Fruit fly (Drosophila melanogaster) whole organism, embryonic: ENCODE measurements around the gene akirin.

Experiments
- Ada2b ChIP-seq: fragments of 200-800 bp; sonication (Bioruptor generic); IDR thresholded peaks from 2 replicates; pipeline ENCODE4 v1.3.6; 2022; ENCODE audit warnings: missing biosample characterization, missing genetic modification characterization
- Asciz ChIP-seq: fragments of 200-800 bp; sonication (Bioruptor generic); optimal IDR thresholded peaks from 2 replicates; lab custom pipeline; 2017; ENCODE audit warnings: missing biosample characterization, mild to moderate bottlenecking, missing genetic modification characterization, missing genetic modification reagents
- Atf-2 ChIP-seq: fragments of 200-800 bp; sonication (Bioruptor generic); optimal IDR thresholded peaks from 2 replicates; lab custom pipeline; 2016; ENCODE audit warnings: missing biosample characterization, missing genetic modification characterization
- B-H1 ChIP-seq: fragments of 200-800 bp; sonication (Bioruptor generic); IDR thresholded peaks from 3 replicates; pipeline ENCODE4 v1.3.6; 2022; ENCODE audit warnings: missing biosample characterization, missing genetic modification characterization
- CG10274 ChIP-seq: fragments of 200-800 bp; sonication (Bioruptor generic); optimal IDR thresholded peaks from 3 replicates; lab custom pipeline; 2017; ENCODE audit warnings: missing biosample characterization, mild to moderate bottlenecking, missing genetic modification characterization
- CG10321 ChIP-seq: fragments of 200-800 bp; sonication (Bioruptor generic); IDR thresholded peaks from 2 replicates; pipeline ENCODE4 v1.3.6; 2022; ENCODE audit warnings: missing biosample characterization, missing genetic modification characterization
- CG10366 ChIP-seq: fragments of 200-800 bp; sonication (Bioruptor generic); IDR thresholded peaks from 2 replicates; pipeline ENCODE4 v1.3.6; 2022; ENCODE audit warnings: missing biosample characterization, missing genetic modification characterization
- CG11093 ChIP-seq: fragments of 200-800 bp; sonication (Bioruptor generic); IDR thresholded peaks from 3 replicates; pipeline ENCODE4 v1.3.6; 2022; ENCODE audit warnings: missing biosample characterization, missing genetic modification characterization
- CG12219 ChIP-seq: fragments of 200-800 bp; sonication (Bioruptor generic); optimal IDR thresholded peaks from 3 replicates; lab custom pipeline; 2018; ENCODE audit warnings: missing biosample characterization, mild to moderate bottlenecking, missing genetic modification characterization
- CG15073 ChIP-seq: fragments of 200-800 bp; sonication (Bioruptor generic); optimal IDR thresholded peaks from 2 replicates; lab custom pipeline; 2016; ENCODE audit warnings: missing biosample characterization, missing genetic modification characterization
- CG15696 ChIP-seq: fragments of 200-800 bp; sonication (Bioruptor generic); optimal IDR thresholded peaks from 2 replicates; lab custom pipeline; 2019; ENCODE audit warnings: missing biosample characterization, mild to moderate bottlenecking, missing genetic modification characterization, moderate library complexity
- CG16779 ChIP-seq: fragments of 200-800 bp; sonication (Bioruptor generic); IDR thresholded peaks from 2 replicates; pipeline ENCODE4 v1.3.6; 2022; ENCODE audit warnings: missing biosample characterization, missing genetic modification characterization
- CG2202 ChIP-seq: fragments of 200-800 bp; sonication (Bioruptor generic); optimal IDR thresholded peaks from 2 replicates; lab custom pipeline; 2018; ENCODE audit warnings: missing biosample characterization, mild to moderate bottlenecking, missing genetic modification characterization
- CG2875 ChIP-seq: fragments of 200-800 bp; sonication (Bioruptor generic); optimal IDR thresholded peaks from 2 replicates; lab custom pipeline; 2017; ENCODE audit warnings: missing biosample characterization, mild to moderate bottlenecking, missing genetic modification characterization, missing genetic modification reagents
- CG30020 ChIP-seq: fragments of 200-800 bp; optimal IDR thresholded peaks from 2 replicates; lab custom pipeline; 2019; ENCODE audit warnings: missing biosample characterization, mild to moderate bottlenecking, missing genetic modification characterization, moderate library complexity
- CG31365 ChIP-seq: fragments of 200-800 bp; sonication (Bioruptor generic); optimal IDR thresholded peaks from 2 replicates; lab custom pipeline; 2018; ENCODE audit warnings: missing biosample characterization, mild to moderate bottlenecking, missing genetic modification characterization
- CG4328 ChIP-seq: fragments of 200-800 bp; sonication (Bioruptor generic); optimal IDR thresholded peaks from 3 replicates; lab custom pipeline; 2017; ENCODE audit warnings: missing biosample characterization, missing genetic modification reagents, missing genetic modification characterization
- CG6272 ChIP-seq: fragments of 200-800 bp; sonication (Bioruptor generic); IDR thresholded peaks from 2 replicates; pipeline ENCODE4 v1.3.6; 2022; ENCODE audit warnings: missing biosample characterization, missing genetic modification characterization
- CG7745 ChIP-seq: fragments of 200-800 bp; sonication (Bioruptor generic); optimal IDR thresholded peaks from 2 replicates; lab custom pipeline; 2018; ENCODE audit warnings: missing biosample characterization, mild to moderate bottlenecking, missing genetic modification characterization, moderate library complexity
- CG8281 ChIP-seq: fragments of 200-800 bp; sonication (Bioruptor generic); optimal IDR thresholded peaks from 2 replicates; lab custom pipeline; 2018; ENCODE audit warnings: missing biosample characterization, mild to moderate bottlenecking, missing genetic modification characterization, moderate library complexity
- CG9876 ChIP-seq: fragments of 200-800 bp; sonication (Bioruptor generic); optimal IDR thresholded peaks from 2 replicates; lab custom pipeline; 2016; ENCODE audit warnings: missing biosample characterization, missing genetic modification characterization
- Dip2 ChIP-seq: fragments of 200-800 bp; sonication (Bioruptor generic); IDR thresholded peaks from 2 replicates; pipeline ENCODE4 v1.3.6; 2022; ENCODE audit warnings: missing biosample characterization, missing genetic modification characterization
- HmgD ChIP-seq: fragments of 200-800 bp; sonication (Bioruptor generic); optimal IDR thresholded peaks from 3 replicates; lab custom pipeline; 2016; ENCODE audit warnings: missing biosample characterization, missing genetic modification characterization
- Hr3 ChIP-seq: fragments of 200-800 bp; sonication (Bioruptor generic); optimal IDR thresholded peaks from 3 replicates; lab custom pipeline; 2016; ENCODE audit warnings: missing biosample characterization, missing genetic modification characterization
- MESR4 ChIP-seq: fragments of 200-800 bp; sonication (Bioruptor generic); optimal IDR thresholded peaks from 2 replicates; lab custom pipeline; 2018; ENCODE audit warnings: missing biosample characterization, mild to moderate bottlenecking, missing genetic modification characterization, moderate library complexity
- Myb ChIP-seq: fragments of 200-800 bp; sonication (Bioruptor generic); optimal IDR thresholded peaks from 2 replicates; lab custom pipeline; 2016; ENCODE audit warnings: missing biosample characterization, missing genetic modification characterization
- NK7.1 ChIP-seq: fragments of 200-800 bp; sonication (Bioruptor generic); optimal IDR thresholded peaks from 3 replicates; lab custom pipeline; 2016; ENCODE audit warnings: missing biosample characterization, missing genetic modification characterization
- Oli ChIP-seq: fragments of 200-800 bp; sonication (Bioruptor generic); optimal IDR thresholded peaks from 2 replicates; lab custom pipeline; 2018; ENCODE audit warnings: missing biosample characterization, mild to moderate bottlenecking, missing genetic modification characterization, moderate library complexity
- Ravus ChIP-seq: fragments of 200-800 bp; sonication (Bioruptor generic); IDR thresholded peaks from 2 replicates; pipeline ENCODE4 v1.3.6; 2022; ENCODE audit warnings: missing biosample characterization, missing genetic modification characterization
- Sin3A ChIP-seq: fragments of >200 bp; optimal IDR thresholded peaks from 2 replicates; lab custom pipeline; 2018
- ase ChIP-seq: fragments of 200-800 bp; sonication (Bioruptor generic); IDR thresholded peaks from 3 replicates; pipeline ENCODE4 v1.3.6; 2022; ENCODE audit warnings: missing biosample characterization, missing genetic modification characterization
- bowl ChIP-seq: fragments of 200-800 bp; sonication (Bioruptor generic); IDR thresholded peaks from 2 replicates; pipeline ENCODE4 v1.3.6; 2022; ENCODE audit warnings: missing biosample characterization, missing genetic modification characterization
- btn ChIP-seq: fragments of 200-800 bp; sonication (Bioruptor generic); optimal IDR thresholded peaks from 2 replicates; lab custom pipeline; 2016; ENCODE audit warnings: missing biosample characterization, missing genetic modification characterization
- crp ChIP-seq, 2 experiments: fragments of 200-800 bp; sonication (Bioruptor generic); optimal IDR thresholded peaks; 2 replicates in 1 of 2; 3 replicates in 1 of 2; lab custom pipeline; 2017; ENCODE audit warnings: missing biosample characterization in 2 of 2, missing genetic modification characterization in 2 of 2, mild to moderate bottlenecking in 1 of 2, moderate library complexity in 1 of 2
- dati ChIP-seq: fragments of 200-800 bp; sonication (Bioruptor generic); IDR thresholded peaks from 2 replicates; pipeline ENCODE4 v1.3.6; 2022; ENCODE audit warnings: missing biosample characterization, missing genetic modification characterization
- dimm ChIP-seq: fragments of 200-800 bp; sonication (Bioruptor generic); IDR thresholded peaks from 2 replicates; pipeline ENCODE4 v1.3.6; 2022; ENCODE audit warnings: missing biosample characterization, missing genetic modification characterization
- dmrt99B ChIP-seq: fragments of 200-800 bp; sonication (Bioruptor generic); optimal IDR thresholded peaks from 2 replicates; lab custom pipeline; 2018; ENCODE audit warnings: missing biosample characterization, mild to moderate bottlenecking, missing genetic modification characterization, moderate library complexity
- eyg ChIP-seq: fragments of 200-800 bp; sonication (Bioruptor generic); optimal IDR thresholded peaks from 3 replicates; lab custom pipeline; 2016; ENCODE audit warnings: missing biosample characterization, missing genetic modification characterization
- h ChIP-seq: fragments of >200 bp; optimal IDR thresholded peaks from 2 replicates; lab custom pipeline; 2017
- ham ChIP-seq: fragments of 200-800 bp; sonication (Bioruptor generic); IDR thresholded peaks from 2 replicates; pipeline ENCODE4 v1.3.6; 2022; ENCODE audit warnings: missing biosample characterization, missing genetic modification characterization
- hth ChIP-seq: fragments of >200 bp; optimal IDR thresholded peaks from 2 replicates; lab custom pipeline; 2017; ENCODE audit warnings: inconsistent platforms
- knrl ChIP-seq: fragments of 200-800 bp; sonication (Bioruptor generic); IDR thresholded peaks from 3 replicates; pipeline ENCODE4 v1.3.6; 2022; ENCODE audit warnings: missing biosample characterization, missing genetic modification characterization; ENCODE audit not compliant: partially characterized antibody
- lilli ChIP-seq: fragments of 200-800 bp; sonication (Bioruptor generic); optimal IDR thresholded peaks from 3 replicates; lab custom pipeline; 2016; ENCODE audit warnings: missing biosample characterization, missing genetic modification characterization
- pb ChIP-seq: fragments of 200-800 bp; sonication (Bioruptor generic); optimal IDR thresholded peaks from 3 replicates; lab custom pipeline; 2016; ENCODE audit warnings: missing biosample characterization, missing genetic modification characterization
- pita ChIP-seq: fragments of 200-800 bp; sonication (Bioruptor generic); optimal IDR thresholded peaks from 2 replicates; lab custom pipeline; 2017; ENCODE audit warnings: missing biosample characterization, mild to moderate bottlenecking, missing genetic modification characterization
- sc ChIP-seq, 3 experiments: fragments of >200 bp in 2 of 3; fragments of 200-800 bp in 1 of 3; sonication (Bioruptor generic) in 1 of 3; optimal IDR thresholded peaks; 2 replicates in 2 of 3; 3 replicates in 1 of 3; lab custom pipeline; 2017; ENCODE audit warnings: mild to moderate bottlenecking in 1 of 3, missing biosample characterization in 1 of 3, missing genetic modification characterization in 1 of 3, missing genetic modification reagents in 1 of 3
- sd ChIP-seq: fragments of 200-800 bp; sonication (Bioruptor generic); optimal IDR thresholded peaks from 3 replicates; lab custom pipeline; 2018; ENCODE audit warnings: missing biosample characterization, mild to moderate bottlenecking, missing genetic modification characterization, moderate library complexity
- seq ChIP-seq: fragments of 200-800 bp; sonication (Bioruptor generic); IDR thresholded peaks from 2 replicates; pipeline ENCODE4 v1.3.6; 2022; ENCODE audit warnings: missing biosample characterization, missing genetic modification characterization
- shn ChIP-seq: fragments of 200-800 bp; sonication (Bioruptor generic); optimal IDR thresholded peaks from 3 replicates; lab custom pipeline; 2016; ENCODE audit warnings: missing biosample characterization, missing genetic modification characterization
- sima ChIP-seq: fragments of 200-800 bp; sonication (Bioruptor generic); optimal IDR thresholded peaks from 2 replicates; lab custom pipeline; 2016; ENCODE audit warnings: missing biosample characterization, missing genetic modification characterization
- slbo ChIP-seq: fragments of 200-800 bp; sonication (Bioruptor generic); IDR thresholded peaks from 2 replicates; pipeline ENCODE4 v1.3.6; 2022; ENCODE audit warnings: missing biosample characterization, missing genetic modification characterization

akirin gene

DNA sequence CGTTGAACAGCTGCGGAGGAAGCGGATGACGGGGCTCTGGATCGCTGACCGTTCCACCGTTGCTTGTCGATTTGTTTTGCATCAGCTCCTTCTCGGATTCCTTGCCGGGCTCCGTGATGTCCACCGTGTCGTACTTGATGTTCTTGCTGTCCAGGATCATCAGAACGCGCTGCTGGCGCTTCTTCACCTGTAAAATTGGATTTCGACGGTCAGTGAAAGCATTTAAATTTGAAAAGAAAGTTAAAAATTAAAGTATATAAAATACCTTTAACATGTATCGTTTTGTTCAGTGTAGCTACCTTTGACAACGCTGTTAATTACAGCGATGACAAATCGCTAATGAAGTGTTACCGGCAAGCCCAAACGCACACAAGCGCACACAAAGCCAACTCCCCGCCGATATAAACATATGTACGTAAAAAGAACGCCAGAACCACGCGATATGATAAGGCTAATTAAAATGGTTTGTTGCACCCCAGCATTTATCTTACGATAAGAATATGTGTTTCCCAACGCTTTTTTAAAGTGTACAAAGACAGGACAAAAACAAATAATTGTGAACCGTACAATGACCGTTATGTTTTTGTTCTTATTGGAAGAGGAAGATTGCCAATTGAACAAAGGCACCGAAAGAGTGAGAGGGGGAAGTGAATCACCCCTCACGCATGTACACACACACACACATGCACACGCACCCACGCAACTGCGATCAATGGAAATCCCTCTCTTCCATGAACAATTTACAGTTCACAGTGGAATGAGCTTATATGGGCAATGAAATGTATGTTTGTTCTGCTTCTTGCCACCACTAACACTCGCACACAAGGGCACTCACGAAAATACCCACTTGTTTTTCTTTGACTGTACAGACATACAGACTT, 1.6 kb upstream of the akirin start (continued):
- no peak for TF ChIP-seq eyg (GFP tag; lab: Kevin White, UChicago)
- TF ChIP-seq CG15073 (GFP tag; lab: Kevin White, UChicago), result no peak
- no peak for TF ChIP-seq B-H1
- no peak for TF ChIP-seq CG10321 (GFP tag; lab: Robert Waterston, UW)
- no peak for TF ChIP-seq Ada2b (GFP tag; lab: Robert Waterston, UW)
- no peak for TF ChIP-seq dimm (GFP tag; lab: Robert Waterston, UW)
- no peak for TF ChIP-seq seq (GFP tag; lab: Robert Waterston, UW)
- no peak for TF ChIP-seq pb
- TF ChIP-seq CG7745, result no peak
- no peak for TF ChIP-seq CG9876 (GFP tag; lab: Kevin White, UChicago)
- TF ChIP-seq CG4328 (GFP tag; lab: Kevin White, UChicago), result no peak
- no peak for TF ChIP-seq Ravus (GFP tag; lab: Robert Waterston, UW)
- TF ChIP-seq MESR4 (GFP tag; lab: Kevin White, UChicago), result peak; percentile 1
- TF ChIP-seq NK7.1 (GFP tag; lab: Kevin White, UChicago), result no peak
- no peak for TF ChIP-seq Hr3 (GFP tag; lab: Kevin White, UChicago)
- peak; percentile 0 for TF ChIP-seq CG10274
- no peak for TF ChIP-seq sc (optimal IDR thresholded peaks at IDR 0.05; lab: Kevin White, UChicago)
- no peak for TF ChIP-seq sc (GFP tag; optimal IDR thresholded peaks at IDR 0.05; lab: Kevin White, UChicago)
- no peak for TF ChIP-seq hth
- TF ChIP-seq Atf-2 (GFP tag; lab: Kevin White, UChicago), result no peak
- TF ChIP-seq Oli (tag; lab: Kevin White, UChicago), result peak; percentile 40
- no peak for TF ChIP-seq CG11093 (GFP tag; lab: Robert Waterston, UW)
- no peak for TF ChIP-seq Dip2 (GFP tag; lab: Robert Waterston, UW)
- TF ChIP-seq CG16779 (GFP tag; lab: Robert Waterston, UW), result no peak
- TF ChIP-seq Asciz (GFP tag; lab: Kevin White, UChicago), result peak; percentile 20
- no peak for TF ChIP-seq CG2202 (tag; lab: Kevin White, UChicago)
- TF ChIP-seq lilli (GFP tag; lab: Kevin White, UChicago), result peak; percentile 35
- TF ChIP-seq CG31365 (tag; lab: Kevin White, UChicago), result no peak
- no peak for TF ChIP-seq knrl (GFP tag; lab: Robert Waterston, UW)
- TF ChIP-seq sd (tag; lab: Kevin White, UChicago), result peak; percentile 86
- TF ChIP-seq CG15696 (tag; lab: Kevin White, UChicago), result no peak
- TF ChIP-seq ase, result no peak
- peak; percentile 45 for TF ChIP-seq slbo
- no peak for TF ChIP-seq h (lab: Kevin White, UChicago)
- no peak for TF ChIP-seq CG8281
- TF ChIP-seq bowl (GFP tag; lab: Robert Waterston, UW), result no peak
- no peak for TF ChIP-seq pita (GFP tag; lab: Kevin White, UChicago)
- TF ChIP-seq CG10366 (GFP tag; lab: Robert Waterston, UW), result peak; percentile 40; the same call in 1 of the 2 replicates
- TF ChIP-seq CG12219 (GFP tag; lab: Kevin White, UChicago), result peak; percentile 18
- no peak for TF ChIP-seq CG30020 (tag; lab: Kevin White, UChicago)
- TF ChIP-seq dati (GFP tag; lab: Robert Waterston, UW), result no peak
- no peak for TF ChIP-seq Myb (GFP tag; lab: Kevin White, UChicago)
- no peak for TF ChIP-seq Sin3A
- TF ChIP-seq dmrt99B (tag; lab: Kevin White, UChicago), result peak; percentile 27
- TF ChIP-seq HmgD (GFP tag; lab: Kevin White, UChicago), result peak; percentile 7
- TF ChIP-seq ham (GFP tag; lab: Robert Waterston, UW), result no peak
- no peak for TF ChIP-seq CG6272
- TF ChIP-seq crp (GFP tag; optimal IDR thresholded peaks at IDR 0.05; lab: Kevin White, UChicago), result no peak
- TF ChIP-seq btn (GFP tag; lab: Kevin White, UChicago), result no peak
- TF ChIP-seq shn, result no peak
- TF ChIP-seq sima (GFP tag; lab: Kevin White, UChicago), result no peak
- TF ChIP-seq CG2875 (GFP tag; lab: Kevin White, UChicago), result no peak
